Worm (Caenorhabditis elegans): ENCODE measurements around the gene F09E10.1.

- TF ChIP-seq nhr-237 (tag; optimal IDR thresholded peaks at IDR 0.05) (no peak), mdl-1 (tag; optimal IDR thresholded peaks at IDR 0.05) (no peak), dmd-4 (tag; optimal IDR thresholded peaks at IDR 0.05) (no peak), ama-1 (optimal IDR thresholded peaks at IDR 0.05) (no peak), lin-39 (tag; optimal IDR thresholded peaks at IDR 0.05) (no peak)
These were observed 46.5 kb downstream of the F09E10.1 start for ce11 chrX:1549095-1549494.
